Fruit fly (Drosophila melanogaster) whole organism, embryonic: Measurements from ENCODE around the gene CG42833.
A peak's percentile ranks its signal among the peaks of the same experiment; 100 is the strongest.

Source experiments
- Bgb ChIP-seq: fragments of 200-800 bp; sonication (Bioruptor generic); IDR thresholded peaks from 2 replicates; pipeline ENCODE4 v1.3.6; 2022; ENCODE audit warnings: missing biosample characterization, missing genetic modification characterization; ENCODE audit not compliant: partially characterized antibody
- BtbVII ChIP-seq: fragments of 200-800 bp; sonication (Bioruptor generic); optimal IDR thresholded peaks from 3 replicates; lab custom pipeline; 2017; ENCODE audit warnings: missing biosample characterization, mild to moderate bottlenecking, missing genetic modification characterization
- CG10543 ChIP-seq: fragments of 200-800 bp; sonication (Bioruptor generic); optimal IDR thresholded peaks from 3 replicates; lab custom pipeline; 2017; ENCODE audit warnings: missing biosample characterization, mild to moderate bottlenecking, missing genetic modification characterization, moderate library complexity
- CG11085 ChIP-seq: fragments of 200-800 bp; sonication (Bioruptor generic); IDR thresholded peaks from 2 replicates; pipeline ENCODE4 v1.3.6; 2022; ENCODE audit warnings: missing biosample characterization, missing genetic modification characterization
- CG1233 ChIP-seq: fragments of 200-800 bp; sonication (Bioruptor generic); optimal IDR thresholded peaks from 4 replicates; lab custom pipeline; 2018; ENCODE audit warnings: missing biosample characterization, mild to moderate bottlenecking, missing genetic modification characterization
- CG12769 ChIP-seq: fragments of 200-800 bp; sonication (Bioruptor generic); optimal IDR thresholded peaks from 2 replicates; lab custom pipeline; 2019; ENCODE audit warnings: missing biosample characterization, mild to moderate bottlenecking, missing genetic modification characterization, moderate library complexity
- CG15011 ChIP-seq: fragments of 200-800 bp; sonication (Bioruptor generic); optimal IDR thresholded peaks from 3 replicates; lab custom pipeline; 2018; ENCODE audit warnings: missing biosample characterization, mild to moderate bottlenecking, missing genetic modification characterization
- CG16815 ChIP-seq: fragments of 200-800 bp; sonication (Bioruptor generic); optimal IDR thresholded peaks from 3 replicates; lab custom pipeline; 2017; ENCODE audit warnings: missing biosample characterization, mild to moderate bottlenecking, missing genetic modification characterization
- CG17829 ChIP-seq: fragments of 200-800 bp; optimal IDR thresholded peaks from 2 replicates; lab custom pipeline; 2019; ENCODE audit warnings: missing biosample characterization, mild to moderate bottlenecking, missing genetic modification characterization, moderate library complexity
- CG2120 ChIP-seq: fragments of 200-800 bp; sonication (Bioruptor generic); optimal IDR thresholded peaks from 3 replicates; lab custom pipeline; 2016; ENCODE audit warnings: missing biosample characterization, missing genetic modification characterization
- CG34376 ChIP-seq: fragments of 200-800 bp; sonication (Bioruptor generic); optimal IDR thresholded peaks from 2 replicates; lab custom pipeline; 2018; ENCODE audit warnings: missing biosample characterization, mild to moderate bottlenecking, missing genetic modification characterization
- CG34422 ChIP-seq: fragments of 200-800 bp; sonication (Bioruptor generic); IDR thresholded peaks from 3 replicates; pipeline ENCODE4 v1.3.6; 2022; ENCODE audit warnings: missing biosample characterization, missing genetic modification characterization
- CG6272 ChIP-seq: fragments of 200-800 bp; sonication (Bioruptor generic); IDR thresholded peaks from 2 replicates; pipeline ENCODE4 v1.3.6; 2022; ENCODE audit warnings: missing biosample characterization, missing genetic modification characterization
- CG6765 ChIP-seq: fragments of 200-800 bp; sonication (Bioruptor generic); optimal IDR thresholded peaks from 3 replicates; lab custom pipeline; 2017; ENCODE audit warnings: missing biosample characterization, mild to moderate bottlenecking, missing genetic modification characterization
- CG6854 ChIP-seq: fragments of 200-800 bp; sonication (Bioruptor generic); optimal IDR thresholded peaks from 3 replicates; lab custom pipeline; 2017; ENCODE audit warnings: missing biosample characterization, mild to moderate bottlenecking, missing genetic modification characterization
- Dfd ChIP-seq, 2 experiments: fragments of >200 bp; optimal IDR thresholded peaks; 2 replicates each; lab custom pipeline; 2017; ENCODE audit warnings: missing biosample characterization in 2 of 2, missing genetic modification characterization in 2 of 2
- Ets65A ChIP-seq: fragments of 200-800 bp; sonication (Bioruptor generic); peaks from one replicate; lab custom pipeline; 2016; ENCODE audit warnings: missing biosample characterization, missing genetic modification characterization
- Hand ChIP-seq: fragments of 200-800 bp; sonication (Bioruptor generic); optimal IDR thresholded peaks from 2 replicates; lab custom pipeline; 2017; ENCODE audit warnings: mild to moderate bottlenecking, missing biosample characterization, missing genetic modification reagents, missing genetic modification characterization
- Hmr ChIP-seq: fragments of 200-800 bp; sonication (Bioruptor generic); optimal IDR thresholded peaks from 3 replicates; lab custom pipeline; 2017; ENCODE audit warnings: mild to moderate bottlenecking, missing biosample characterization, missing genetic modification reagents, missing genetic modification characterization
- Hr51 ChIP-seq, 2 experiments: fragments of 200-800 bp; sonication (Bioruptor generic); optimal IDR thresholded peaks; 2 replicates in 1 of 2; 3 replicates in 1 of 2; lab custom pipeline; 2016 to 2018; ENCODE audit warnings: missing biosample characterization in 2 of 2, missing genetic modification characterization in 2 of 2, mild to moderate bottlenecking in 1 of 2, moderate library complexity in 1 of 2
- Hr78 ChIP-seq, 2 experiments: fragments of 200-800 bp in 1 of 2; fragments of >200 bp in 1 of 2; sonication (Bioruptor generic) in 1 of 2; optimal IDR thresholded peaks; 2 replicates each; lab custom pipeline; 2017 to 2019; ENCODE audit warnings: missing biosample characterization in 2 of 2, missing genetic modification characterization in 2 of 2, mild to moderate bottlenecking in 1 of 2, moderate library complexity in 1 of 2
- NC2β ChIP-seq: fragments of 200-800 bp; sonication (Bioruptor generic); optimal IDR thresholded peaks from 2 replicates; lab custom pipeline; 2016; ENCODE audit warnings: missing biosample characterization, missing genetic modification characterization
- Oaz ChIP-seq: fragments of 200-800 bp; sonication (Bioruptor generic); IDR thresholded peaks from 2 replicates; pipeline ENCODE4 v1.3.6; 2022; ENCODE audit warnings: missing biosample characterization, missing genetic modification characterization
- Spps ChIP-seq: fragments of 200-800 bp; sonication (Bioruptor generic); optimal IDR thresholded peaks from 2 replicates; lab custom pipeline; 2018; ENCODE audit warnings: missing biosample characterization, mild to moderate bottlenecking, missing genetic modification characterization
- bowl ChIP-seq: fragments of 200-800 bp; sonication (Bioruptor generic); IDR thresholded peaks from 2 replicates; pipeline ENCODE4 v1.3.6; 2022; ENCODE audit warnings: missing biosample characterization, missing genetic modification characterization
- caup ChIP-seq: fragments of 200-800 bp; sonication (Bioruptor generic); optimal IDR thresholded peaks from 3 replicates; lab custom pipeline; 2017; ENCODE audit warnings: missing biosample characterization, mild to moderate bottlenecking, missing genetic modification characterization, moderate library complexity; ENCODE audit not compliant: severe bottlenecking
- crp ChIP-seq, 2 experiments: fragments of 200-800 bp; sonication (Bioruptor generic); optimal IDR thresholded peaks; 2 replicates in 1 of 2; 3 replicates in 1 of 2; lab custom pipeline; 2017; ENCODE audit warnings: missing biosample characterization in 2 of 2, missing genetic modification characterization in 2 of 2, mild to moderate bottlenecking in 1 of 2, moderate library complexity in 1 of 2
- dati ChIP-seq: fragments of 200-800 bp; sonication (Bioruptor generic); IDR thresholded peaks from 2 replicates; pipeline ENCODE4 v1.3.6; 2022; ENCODE audit warnings: missing biosample characterization, missing genetic modification characterization
- gro ChIP-seq: fragments of 200-800 bp; sonication (Bioruptor generic); optimal IDR thresholded peaks from 2 replicates; lab custom pipeline; 2016; ENCODE audit warnings: missing biosample characterization, missing genetic modification characterization
- gsb-n ChIP-seq: fragments of 200-800 bp; sonication (Bioruptor generic); optimal IDR thresholded peaks from 3 replicates; lab custom pipeline; 2018; ENCODE audit warnings: missing biosample characterization, mild to moderate bottlenecking, missing genetic modification characterization
- gt ChIP-seq: fragments of 200-800 bp; sonication (Bioruptor generic); IDR thresholded peaks from 2 replicates; pipeline ENCODE4 v1.3.6; 2022; ENCODE audit warnings: missing biosample characterization, missing genetic modification characterization
- inv ChIP-seq: fragments of 200-800 bp; sonication (Bioruptor generic); IDR thresholded peaks from 2 replicates; pipeline ENCODE4 v1.3.6; 2022; ENCODE audit warnings: missing biosample characterization, missing genetic modification characterization; ENCODE audit not compliant: partially characterized antibody
- lab ChIP-seq: fragments of 200-800 bp; sonication (Bioruptor generic); optimal IDR thresholded peaks from 3 replicates; lab custom pipeline; 2017; ENCODE audit warnings: missing biosample characterization, missing genetic modification characterization, mild to moderate bottlenecking, moderate library complexity, missing genetic modification reagents
- lmd ChIP-seq: fragments of 200-800 bp; sonication (Bioruptor generic); IDR thresholded peaks from 2 replicates; pipeline ENCODE4 v1.3.6; 2022; ENCODE audit warnings: missing biosample characterization, missing genetic modification characterization
- lola ChIP-seq, 3 experiments: fragments of >200 bp in 2 of 3; fragments of 200-800 bp in 1 of 3; sonication (Bioruptor generic) in 1 of 3; optimal IDR thresholded peaks; 2 replicates each; lab custom pipeline; 2017 to 2019; ENCODE audit warnings: missing biosample characterization in 3 of 3, missing genetic modification characterization in 3 of 3, mild to moderate bottlenecking in 1 of 3, moderate library complexity in 1 of 3
- lov ChIP-seq, 2 experiments: fragments of 200-800 bp in 1 of 2; fragments of >200 bp in 1 of 2; sonication (Bioruptor generic) in 1 of 2; IDR thresholded peaks in 1 of 2; optimal IDR thresholded peaks in 1 of 2; 2 replicates in 1 of 2; 3 replicates in 1 of 2; pipeline versions ENCODE4 v1.3.6 to Lab custom; 2017 to 2022; ENCODE audit warnings: missing biosample characterization in 1 of 2, missing genetic modification characterization in 1 of 2
- onecut ChIP-seq: fragments of 200-800 bp; sonication (Bioruptor generic); IDR thresholded peaks from 2 replicates; pipeline ENCODE4 v1.3.6; 2022; ENCODE audit warnings: missing biosample characterization, missing genetic modification characterization
- psq ChIP-seq: fragments of 200-800 bp; sonication (Bioruptor generic); optimal IDR thresholded peaks from 2 replicates; lab custom pipeline; 2017; ENCODE audit warnings: missing biosample characterization, missing genetic modification characterization
- slou ChIP-seq: fragments of 200-800 bp; sonication (Bioruptor generic); optimal IDR thresholded peaks from 3 replicates; lab custom pipeline; 2016; ENCODE audit warnings: missing biosample characterization, missing genetic modification characterization
- slp2 ChIP-seq: fragments of 200-800 bp; sonication (Bioruptor generic); optimal IDR thresholded peaks from 2 replicates; lab custom pipeline; 2016; ENCODE audit warnings: missing biosample characterization, missing genetic modification characterization
- sna ChIP-seq: fragments of 200-800 bp; sonication (Bioruptor generic); IDR thresholded peaks from 2 replicates; pipeline ENCODE4 v1.3.6; 2022; ENCODE audit warnings: missing biosample characterization, missing genetic modification characterization; ENCODE audit not compliant: partially characterized antibody
- tgo ChIP-seq: fragments of 200-800 bp; sonication (Bioruptor generic); IDR thresholded peaks from 3 replicates; pipeline ENCODE4 v1.3.6; 2022; ENCODE audit warnings: missing biosample characterization, missing genetic modification characterization
- wor ChIP-seq: fragments of 200-800 bp; sonication (Bioruptor generic); IDR thresholded peaks from 2 replicates; pipeline ENCODE4 v1.3.6; 2022; ENCODE audit warnings: missing biosample characterization, missing genetic modification characterization

CG42833 gene

DNA sequence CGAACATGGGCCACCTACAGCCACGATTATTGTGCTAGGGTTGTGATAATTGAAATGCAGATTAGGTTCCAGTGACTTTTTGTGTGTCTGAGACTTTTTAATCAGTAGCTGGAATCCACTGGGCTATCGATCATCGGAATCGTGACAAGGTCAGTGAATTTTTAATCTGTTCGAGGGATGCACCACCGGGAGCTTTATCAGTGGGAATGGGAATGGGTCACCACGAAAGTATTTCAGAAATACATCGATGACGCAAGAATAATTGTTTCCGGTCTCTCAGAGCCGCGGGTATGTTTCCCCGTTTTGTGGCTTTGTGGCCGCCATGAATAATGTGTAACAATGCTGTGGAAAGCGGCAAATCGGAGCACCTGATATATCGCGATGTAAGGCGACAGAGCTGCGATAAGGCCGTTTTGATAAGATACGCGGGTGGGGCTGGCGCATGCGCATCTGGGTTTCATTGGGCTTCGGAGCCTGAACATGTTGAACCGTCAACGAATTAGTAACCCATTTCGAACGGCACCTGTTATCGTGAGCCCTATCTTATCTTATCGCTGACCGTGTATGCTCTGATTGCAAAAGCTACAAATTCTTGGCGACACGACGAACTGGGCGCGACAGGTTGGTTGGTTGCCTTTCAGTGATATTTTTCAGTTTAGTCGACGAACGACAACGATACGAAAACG lies 11.9 kb upstream of the CG42833 start, which contains the start of gene Ssk (continued):
- peak; percentile 43 for TF ChIP-seq gro
- peak; percentile 45 for TF ChIP-seq CG6854 (GFP tag; lab: Kevin White, UChicago)
- TF ChIP-seq Hr78 (GFP tag; optimal IDR thresholded peaks at IDR 0.05; lab: Kevin White, UChicago): peak in 1 of 2 experiments; percentile 20
- TF ChIP-seq CG12769 (tag; lab: Kevin White, UChicago): peak; percentile 60
- peak; percentile 37; the same call in 1 of the 2 replicates for TF ChIP-seq Bgb (GFP tag; lab: Robert Waterston, UW)
- peak; percentile 16 for TF ChIP-seq Ets65A (GFP tag; lab: Kevin White, UChicago)
- TF ChIP-seq caup: peak; percentile 31
- peak; percentile 61; the same call in 1 of the 2 replicates for TF ChIP-seq CG11085 (GFP tag; lab: Robert Waterston, UW)
- TF ChIP-seq psq: no peak
- TF ChIP-seq gt (GFP tag; lab: Robert Waterston, UW): no peak
- peak; percentile 52 for TF ChIP-seq lab (GFP tag; lab: Kevin White, UChicago)
- TF ChIP-seq BtbVII (GFP tag; lab: Kevin White, UChicago): peak; percentile 49
- TF ChIP-seq Hmr: peak; percentile 54
- peak; percentile 7; the same call in 1 of the 2 replicates for TF ChIP-seq onecut (GFP tag; lab: Robert Waterston, UW)
- TF ChIP-seq Hand (GFP tag; lab: Kevin White, UChicago): peak; percentile 6
- TF ChIP-seq dati (GFP tag; lab: Robert Waterston, UW): no peak
- no peak for TF ChIP-seq slp2 (GFP tag; lab: Kevin White, UChicago)
- TF ChIP-seq, all 482 proteins: peak for 56

DNA sequence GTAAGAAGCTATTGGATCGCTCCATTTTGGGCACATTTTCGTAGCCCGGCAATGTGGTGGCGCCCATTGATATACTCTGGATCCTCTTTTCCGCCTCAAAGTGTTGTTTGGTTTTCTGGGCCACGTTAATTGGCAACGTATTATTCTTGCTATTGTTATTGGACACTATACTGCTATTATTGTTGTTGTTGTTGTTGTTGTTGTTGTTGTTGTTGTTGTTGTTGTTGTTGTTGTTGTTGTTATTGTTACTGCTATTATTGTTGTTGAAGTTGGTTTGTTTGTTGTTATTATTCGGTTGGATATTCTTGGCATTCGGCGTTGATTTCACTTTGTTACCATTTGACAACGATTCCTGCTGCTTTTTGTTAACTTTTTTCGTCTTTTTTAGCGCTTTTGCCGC lies 8.0 kb upstream of the CG42833 start:
- peak in 1 of 2 experiments; percentile 64 for TF ChIP-seq Dfd (GFP tag; optimal IDR thresholded peaks at IDR 0.05; lab: Kevin White, UChicago)
- TF ChIP-seq lov (optimal IDR thresholded peaks at IDR 0.05; lab: Kevin White, UChicago): no peak
- no peak for TF ChIP-seq lov (GFP tag; IDR thresholded peaks at IDR 0.05; lab: Robert Waterston, UW)

- no peak for TF ChIP-seq CG16815 (GFP tag; lab: Kevin White, UChicago)
- TF ChIP-seq NC2β (GFP tag; lab: Kevin White, UChicago): no peak
- TF ChIP-seq CG15011 (GFP tag; lab: Kevin White, UChicago): no peak
- no peak for TF ChIP-seq CG6765 (GFP tag; lab: Kevin White, UChicago)
- TF ChIP-seq CG34422: 0 out of 3 replicates have a peak, but pooled peaks have one; percentile 7
- no peak for TF ChIP-seq gsb-n (tag; lab: Kevin White, UChicago)
- TF ChIP-seq onecut (GFP tag; lab: Robert Waterston, UW): no peak
- no peak for TF ChIP-seq sna
- TF ChIP-seq CG2120: no peak
- peak; percentile 35 for TF ChIP-seq CG10543 (GFP tag; lab: Kevin White, UChicago)
- TF ChIP-seq CG1233 (GFP tag; lab: Kevin White, UChicago): no peak
- no peak for TF ChIP-seq Spps (tag; lab: Kevin White, UChicago)
- no peak for TF ChIP-seq CG34376 (GFP tag; lab: Kevin White, UChicago)
- TF ChIP-seq slou (GFP tag; lab: Kevin White, UChicago): no peak
- TF ChIP-seq CG17829 (tag; lab: Kevin White, UChicago): no peak
- TF ChIP-seq crp (GFP tag; optimal IDR thresholded peaks at IDR 0.05; lab: Kevin White, UChicago): no peak
- peak in 1 of 2 experiments; percentile 6 for TF ChIP-seq Hr51 (GFP tag; optimal IDR thresholded peaks at IDR 0.05; lab: Kevin White, UChicago)
- no peak for TF ChIP-seq lola (GFP tag; optimal IDR thresholded peaks at IDR 0.05; lab: Kevin White, UChicago)
- TF ChIP-seq CG6272 (GFP tag; lab: Robert Waterston, UW): no peak
- no peak for TF ChIP-seq wor (GFP tag; lab: Robert Waterston, UW)
- no peak for TF ChIP-seq Oaz (GFP tag; lab: Robert Waterston, UW)
- no peak for TF ChIP-seq bowl
- TF ChIP-seq inv (GFP tag; lab: Robert Waterston, UW): no peak
- 0 out of 3 replicates have a peak, but pooled peaks have one; percentile 15 for TF ChIP-seq tgo (GFP tag; lab: Robert Waterston, UW)
- TF ChIP-seq lmd (GFP tag; lab: Robert Waterston, UW): no peak
Measured at dm6 chr3L:20192872-20193747, 6.8 kb upstream of the CG42833 start.
